Worm (Caenorhabditis elegans): ENCODE data around the gene C45B11.2.

ce11 chrV:11070388-11070787, 27.9 kb downstream of the C45B11.2 start:
- TF ChIP-seq dpl-1 (GFP tag; optimal IDR thresholded peaks at IDR 0.05) (no peak), unc-130 (GFP tag; optimal IDR thresholded peaks at IDR 0.05) (no peak), ama-1 (optimal IDR thresholded peaks at IDR 0.05) (no peak), ama-1 (GFP tag; optimal IDR thresholded peaks at IDR 0.05) (no peak), sdz-38 (tag; optimal IDR thresholded peaks at IDR 0.05) (no peak), mxl-1 (tag; optimal IDR thresholded peaks at IDR 0.05) (no peak), F57C9.4 (tag; optimal IDR thresholded peaks at IDR 0.05) (no peak)

All from whole organism, young adult.